Worm (Caenorhabditis elegans): ENCODE results near the gene gpa-17.

ce11 chrIII:2603671-2604070 is 17.3 kb downstream of the gpa-17 start, which contains the start of gene Y71H2B.11:
- no peak for TF ChIP-seq aly-2 (tag; optimal IDR thresholded peaks at IDR 0.05)
- TF ChIP-seq ceh-9 (tag; optimal IDR thresholded peaks at IDR 0.05) = no peak
- TF ChIP-seq ztf-11 (tag; optimal IDR thresholded peaks at IDR 0.05) = no peak
- TF ChIP-seq ceh-82 (tag; optimal IDR thresholded peaks at IDR 0.05) = no peak
- TF ChIP-seq ama-1 (optimal IDR thresholded peaks at IDR 0.05) = no peak
- no peak for TF ChIP-seq elt-3 (tag; optimal IDR thresholded peaks at IDR 0.05)
- TF ChIP-seq skn-1 (tag; optimal IDR thresholded peaks at IDR 0.05) = no peak
- TF ChIP-seq nhr-11 (tag; optimal IDR thresholded peaks at IDR 0.05) = no peak
- no peak for TF ChIP-seq mdl-1 (tag; optimal IDR thresholded peaks at IDR 0.05)
- TF ChIP-seq fos-1 (tag; optimal IDR thresholded peaks at IDR 0.05) = no peak
- no peak for TF ChIP-seq lin-15B (tag; optimal IDR thresholded peaks at IDR 0.05)

Data from whole organism, L3 larva.